Fruit fly (Drosophila melanogaster) whole organism, prepupa: ENCODE measurements around the gene toy.

Experiments
- Blimp-1 ChIP-seq: fragments of 200-800 bp; sonication (Bioruptor generic); optimal IDR thresholded peaks from 3 replicates; lab custom pipeline; 2017; ENCODE audit warnings: missing biosample characterization, missing genetic modification characterization, mild to moderate bottlenecking, moderate library complexity, missing genetic modification reagents
- CG11294 ChIP-seq: fragments of 200-800 bp; sonication (Bioruptor generic); IDR thresholded peaks from 2 replicates; pipeline ENCODE4 v1.3.6; 2022; ENCODE audit warnings: missing biosample characterization, missing genetic modification characterization
- CG11762 ChIP-seq: fragments of 200-800 bp; sonication (Bioruptor generic); optimal IDR thresholded peaks from 3 replicates; lab custom pipeline; 2016; ENCODE audit warnings: missing biosample characterization, missing genetic modification characterization; ENCODE audit not compliant: insufficient read depth
- CG11902 ChIP-seq: fragments of 200-800 bp; sonication (Bioruptor generic); optimal IDR thresholded peaks from 3 replicates; lab custom pipeline; 2016; ENCODE audit warnings: missing biosample characterization, missing genetic modification characterization
- CG15336 ChIP-seq: fragments of 200-800 bp; sonication (Bioruptor generic); IDR thresholded peaks from 2 replicates; pipeline ENCODE4 v1.3.6; 2022; ENCODE audit warnings: missing biosample characterization, missing genetic modification characterization
- CG1621 ChIP-seq: fragments of 200-800 bp; sonication (Bioruptor generic); optimal IDR thresholded peaks from 3 replicates; lab custom pipeline; 2018; ENCODE audit warnings: missing biosample characterization, mild to moderate bottlenecking, missing genetic modification characterization
- CG16779 ChIP-seq: fragments of 200-800 bp; sonication (Bioruptor generic); optimal IDR thresholded peaks from 3 replicates; lab custom pipeline; 2017; ENCODE audit warnings: missing biosample characterization, mild to moderate bottlenecking, missing genetic modification characterization
- CG31627 ChIP-seq: fragments of 200-800 bp; sonication (Bioruptor generic); optimal IDR thresholded peaks from 3 replicates; lab custom pipeline; 2016; ENCODE audit warnings: missing biosample characterization, missing genetic modification characterization
- CG32006 ChIP-seq: fragments of 200-800 bp; sonication (Bioruptor generic); optimal IDR thresholded peaks from 3 replicates; lab custom pipeline; 2017; ENCODE audit warnings: missing biosample characterization, mild to moderate bottlenecking, missing genetic modification characterization
- CG34406 ChIP-seq: fragments of 200-800 bp; sonication (Bioruptor generic); optimal IDR thresholded peaks from 3 replicates; lab custom pipeline; 2016; ENCODE audit warnings: missing biosample characterization, missing genetic modification characterization
- CG6163 ChIP-seq: fragments of 200-800 bp; sonication (Bioruptor generic); IDR thresholded peaks from 3 replicates; pipeline ENCODE4 v1.3.6; 2022; ENCODE audit warnings: missing biosample characterization, missing genetic modification characterization
- CG6808 ChIP-seq: fragments of 200-800 bp; sonication (Bioruptor generic); optimal IDR thresholded peaks from 3 replicates; lab custom pipeline; 2017; ENCODE audit warnings: missing biosample characterization, missing genetic modification characterization, mild to moderate bottlenecking, moderate library complexity, missing genetic modification reagents
- CG6854 ChIP-seq: fragments of 200-800 bp; sonication (Bioruptor generic); optimal IDR thresholded peaks from 2 replicates; lab custom pipeline; 2017; ENCODE audit warnings: missing biosample characterization, mild to moderate bottlenecking, missing genetic modification characterization
- CG8319 ChIP-seq: fragments of 200-800 bp; sonication (Bioruptor generic); optimal IDR thresholded peaks from 3 replicates; lab custom pipeline; 2016; ENCODE audit warnings: missing biosample characterization, missing genetic modification characterization
- CG8632 ChIP-seq: fragments of 200-800 bp; sonication (Bioruptor generic); optimal IDR thresholded peaks from 3 replicates; lab custom pipeline; 2016; ENCODE audit warnings: missing biosample characterization, missing genetic modification characterization
- CG9139 ChIP-seq: fragments of 200-800 bp; sonication (Bioruptor generic); optimal IDR thresholded peaks from 3 replicates; lab custom pipeline; 2017; ENCODE audit warnings: missing biosample characterization, mild to moderate bottlenecking, missing genetic modification characterization
- Eip75B ChIP-seq: fragments of 200-800 bp; sonication (Bioruptor generic); optimal IDR thresholded peaks from 3 replicates; lab custom pipeline; 2016; ENCODE audit warnings: missing biosample characterization, missing genetic modification characterization
- Eip78C ChIP-seq: fragments of 200-800 bp; sonication (Bioruptor generic); peaks from one replicate; lab custom pipeline; 2016; ENCODE audit warnings: missing biosample characterization, missing genetic modification characterization
- Eip93F ChIP-seq: fragments of 200-800 bp; sonication (Bioruptor generic); optimal IDR thresholded peaks from 2 replicates; lab custom pipeline; 2016; ENCODE audit warnings: missing biosample characterization, mild to moderate bottlenecking, missing genetic modification characterization
- Ets21C ChIP-seq: fragments of 200-800 bp; sonication (Bioruptor generic); optimal IDR thresholded peaks from 3 replicates; lab custom pipeline; 2016; ENCODE audit warnings: missing biosample characterization, missing genetic modification characterization
- Ets96B ChIP-seq: fragments of 200-800 bp; optimal IDR thresholded peaks from 2 replicates; lab custom pipeline; 2019; ENCODE audit warnings: missing biosample characterization, mild to moderate bottlenecking, missing genetic modification characterization, moderate library complexity
- Gug ChIP-seq: fragments of 200-800 bp; sonication (Bioruptor generic); IDR thresholded peaks from 2 replicates; pipeline ENCODE4 v1.3.6; 2022; ENCODE audit warnings: missing biosample characterization, missing genetic modification characterization
- Hr39 ChIP-seq: fragments of 200-800 bp; sonication (Bioruptor generic); optimal IDR thresholded peaks from 2 replicates; lab custom pipeline; 2016; ENCODE audit warnings: missing biosample characterization, missing genetic modification characterization
- Hr4 ChIP-seq: fragments of 200-800 bp; sonication (Bioruptor generic); optimal IDR thresholded peaks from 3 replicates; lab custom pipeline; 2016; ENCODE audit warnings: missing biosample characterization, missing genetic modification characterization
- Lpt ChIP-seq: fragments of 200-800 bp; sonication (Bioruptor generic); optimal IDR thresholded peaks from 3 replicates; lab custom pipeline; 2016; ENCODE audit warnings: missing biosample characterization, missing genetic modification characterization
- Met ChIP-seq: fragments of 200-800 bp; sonication (Bioruptor generic); optimal IDR thresholded peaks from 3 replicates; lab custom pipeline; 2016; ENCODE audit warnings: missing biosample characterization, missing genetic modification characterization
- OdsH ChIP-seq: fragments of 200-800 bp; sonication (Bioruptor generic); optimal IDR thresholded peaks from 3 replicates; lab custom pipeline; 2016; ENCODE audit warnings: missing biosample characterization, missing genetic modification characterization
- Sox102F ChIP-seq: fragments of 200-800 bp; sonication (Bioruptor generic); optimal IDR thresholded peaks from 2 replicates; lab custom pipeline; 2016; ENCODE audit warnings: missing biosample characterization, mild to moderate bottlenecking, missing genetic modification characterization
- Sox14 ChIP-seq: fragments of 200-800 bp; sonication (Bioruptor generic); optimal IDR thresholded peaks from 3 replicates; lab custom pipeline; 2016; ENCODE audit warnings: missing biosample characterization, missing genetic modification characterization
- Sox15 ChIP-seq: fragments of 200-800 bp; sonication (Bioruptor generic); optimal IDR thresholded peaks from 3 replicates; lab custom pipeline; 2016; ENCODE audit warnings: missing biosample characterization, missing genetic modification characterization
- achi ChIP-seq: fragments of 200-800 bp; sonication (Bioruptor generic); optimal IDR thresholded peaks from 3 replicates; lab custom pipeline; 2016; ENCODE audit warnings: missing biosample characterization, missing genetic modification characterization
- acj6 ChIP-seq: fragments of 200-800 bp; sonication (Bioruptor generic); optimal IDR thresholded peaks from 3 replicates; lab custom pipeline; 2016; ENCODE audit warnings: missing biosample characterization, missing genetic modification characterization
- dac ChIP-seq: fragments of 200-800 bp; sonication (Bioruptor generic); optimal IDR thresholded peaks from 2 replicates; lab custom pipeline; 2017; ENCODE audit warnings: missing biosample characterization, mild to moderate bottlenecking, missing genetic modification characterization
- esn ChIP-seq: fragments of 200-800 bp; sonication (Bioruptor generic); optimal IDR thresholded peaks from 2 replicates; lab custom pipeline; 2016; ENCODE audit warnings: missing biosample characterization, mild to moderate bottlenecking, missing genetic modification characterization, moderate library complexity
- fd59A ChIP-seq: fragments of 200-800 bp; sonication (Bioruptor generic); optimal IDR thresholded peaks from 2 replicates; lab custom pipeline; 2017; ENCODE audit warnings: missing biosample characterization, mild to moderate bottlenecking, missing genetic modification characterization, missing genetic modification reagents
- fkh ChIP-seq: fragments of 200-800 bp; sonication (Bioruptor generic); optimal IDR thresholded peaks from 3 replicates; lab custom pipeline; 2017; ENCODE audit warnings: missing biosample characterization, mild to moderate bottlenecking, missing genetic modification characterization, moderate library complexity
- lz ChIP-seq: fragments of 200-800 bp; sonication (Bioruptor generic); optimal IDR thresholded peaks from 3 replicates; lab custom pipeline; 2016; ENCODE audit warnings: missing biosample characterization, missing genetic modification characterization
- pdm3 ChIP-seq: fragments of 200-800 bp; sonication (Bioruptor generic); optimal IDR thresholded peaks from 3 replicates; lab custom pipeline; 2016; ENCODE audit warnings: missing biosample characterization, missing genetic modification characterization
- spab ChIP-seq: fragments of 200-800 bp; sonication (Bioruptor generic); optimal IDR thresholded peaks from 2 replicates; lab custom pipeline; 2017; ENCODE audit warnings: missing biosample characterization, mild to moderate bottlenecking, missing genetic modification characterization, missing genetic modification reagents
- ss ChIP-seq, 2 experiments: fragments of 200-800 bp; sonication (Bioruptor generic); optimal IDR thresholded peaks; 2 replicates in 1 of 2; 3 replicates in 1 of 2; lab custom pipeline; 2017 to 2018; ENCODE audit warnings: mild to moderate bottlenecking in 2 of 2, missing biosample characterization in 2 of 2, missing genetic modification characterization in 2 of 2, moderate library complexity in 1 of 2
- svp ChIP-seq: fragments of 200-800 bp; sonication (Bioruptor generic); peaks from one replicate; lab custom pipeline; 2016; ENCODE audit warnings: missing biosample characterization, missing genetic modification characterization
- vri ChIP-seq: fragments of 200-800 bp; sonication (Bioruptor generic); optimal IDR thresholded peaks from 3 replicates; lab custom pipeline; 2016; ENCODE audit warnings: missing biosample characterization, mild to moderate bottlenecking, missing genetic modification characterization

The toy gene

dm6 chr4:978439-978911, 11.1 kb upstream of the toy start, which contains the start of gene fuss:
TSS of gene fuss (minus strand) at chr4:978489.
- TF ChIP-seq CG6854 (GFP tag; lab: Kevin White, UChicago), result no peak
- TF ChIP-seq ss (GFP tag; optimal IDR thresholded peaks at IDR 0.05; lab: Kevin White, UChicago), result no peak
- TF ChIP-seq svp (GFP tag; lab: Kevin White, UChicago), result no peak
- no peak for TF ChIP-seq CG1621
- no peak for TF ChIP-seq CG8632
- TF ChIP-seq Eip93F, result no peak
- no peak for TF ChIP-seq Sox102F (GFP tag; lab: Kevin White, UChicago)
- no peak for TF ChIP-seq Hr4 (GFP tag; lab: Kevin White, UChicago)
- TF ChIP-seq CG34406 (GFP tag; lab: Kevin White, UChicago), result no peak
- TF ChIP-seq Gug (GFP tag; lab: Robert Waterston, UW), result no peak
- no peak for TF ChIP-seq Met (GFP tag; lab: Kevin White, UChicago)
- no peak for TF ChIP-seq fkh
- no peak for TF ChIP-seq CG32006 (GFP tag; lab: Kevin White, UChicago)
- no peak for TF ChIP-seq CG9139 (GFP tag; lab: Kevin White, UChicago)

- TF ChIP-seq OdsH (peak; percentile 34), Lpt (GFP tag; lab: Kevin White, UChicago) (no peak), Hr39 (GFP tag; lab: Kevin White, UChicago) (no peak), esn (GFP tag; lab: Kevin White, UChicago) (peak; percentile 37), fkh (peak; percentile 20), Met (GFP tag; lab: Kevin White, UChicago) (no peak), CG11762 (GFP tag; lab: Kevin White, UChicago) (no peak), Ets21C (GFP tag; lab: Kevin White, UChicago) (no peak), CG1621 (no peak), Ets96B (tag; lab: Kevin White, UChicago) (no peak), fd59A (no peak), CG6808 (no peak), CG31627 (no peak), vri (GFP tag; lab: Kevin White, UChicago) (no peak), Eip78C (GFP tag; lab: Kevin White, UChicago) (peak; percentile 70), Sox15 (no peak), Eip75B (GFP tag; lab: Kevin White, UChicago) (no peak), CG6163 (GFP tag; lab: Robert Waterston, UW) (no peak), svp (GFP tag; lab: Kevin White, UChicago) (peak; percentile 46), Sox14 (GFP tag; lab: Kevin White, UChicago) (peak; percentile 2), Eip93F (no peak), CG8319 (GFP tag; lab: Kevin White, UChicago) (no peak), CG8632 (no peak), pdm3 (GFP tag; lab: Kevin White, UChicago) (peak; percentile 26), Sox102F (GFP tag; lab: Kevin White, UChicago) (peak; percentile 7), dac (GFP tag; lab: Kevin White, UChicago) (no peak)
Measured at dm6 chr4:979634-980474, 9.7 kb upstream of the toy start.

- TF ChIP-seq CG8319 (GFP tag; lab: Kevin White, UChicago) (no peak), CG11294 (GFP tag; lab: Robert Waterston, UW) (no peak), Eip78C (GFP tag; lab: Kevin White, UChicago) (peak; percentile 23)
- TF ChIP-seq, all 60 proteins: peak for 1
Measured at dm6 chr4:980475-980856, 9.1 kb upstream of the toy start.

dm6 chr4:981157-981556, 8.4 kb upstream of the toy start:
- TF ChIP-seq dac (GFP tag; lab: Kevin White, UChicago) (no peak), lz (GFP tag; lab: Kevin White, UChicago) (no peak), CG11902 (GFP tag; lab: Kevin White, UChicago) (no peak), acj6 (GFP tag; lab: Kevin White, UChicago) (no peak), vri (GFP tag; lab: Kevin White, UChicago) (no peak), Met (GFP tag; lab: Kevin White, UChicago) (no peak), svp (GFP tag; lab: Kevin White, UChicago) (no peak), Blimp-1 (GFP tag; lab: Kevin White, UChicago) (no peak), CG15336 (GFP tag; lab: Robert Waterston, UW) (no peak), CG6808 (no peak), Ets21C (GFP tag; lab: Kevin White, UChicago) (no peak), achi (no peak), CG8319 (GFP tag; lab: Kevin White, UChicago) (no peak), spab (no peak), CG16779 (no peak)
